Worm (Caenorhabditis elegans) whole organism, midembryonic: Measurements from ENCODE around the gene daf-42.

Experiments
- T22C8.4 ChIP-seq: fragments of 200-800 bp; sonication (Bioruptor generic); IDR thresholded peaks from 2 replicates; pipeline ENCODE4 v1.3.6; 2022; ENCODE audit warnings: missing genetic modification characterization, missing compliant biosample characterization
- cog-1 ChIP-seq: sonication (generic microtip); optimal IDR thresholded peaks from 2 replicates; lab custom pipeline; 2016; ENCODE audit warnings: missing genetic modification characterization, missing compliant biosample characterization
- flt-1 ChIP-seq: fragments of 200-800 bp; sonication (Bioruptor generic); IDR thresholded peaks from 2 replicates; pipeline ENCODE4 v1.3.6; 2022; ENCODE audit warnings: missing genetic modification characterization, missing compliant biosample characterization
- klf-2 ChIP-seq: fragments of 200-800 bp; sonication (Bioruptor generic); conservative IDR thresholded peaks from 2 replicates; pipeline ENCODE4 v1.3.6; 2022; ENCODE audit warnings: missing genetic modification reagents, missing genetic modification characterization, missing compliant biosample characterization
- med-1 ChIP-seq: sonication (generic microtip); optimal IDR thresholded peaks from 2 replicates; lab custom pipeline; 2017; ENCODE audit warnings: missing genetic modification characterization, mild to moderate bottlenecking, missing compliant biosample characterization, antibody characterized with exemption, missing genetic modification reagents; ENCODE audit not compliant: insufficient read depth
- ref-1 ChIP-seq: fragments of 200-800 bp; sonication (Bioruptor generic); conservative IDR thresholded peaks from 2 replicates; pipeline ENCODE4 v1.3.6; 2022; ENCODE audit warnings: missing genetic modification reagents, missing genetic modification characterization, missing compliant biosample characterization
- tab-1 ChIP-seq: fragments of 200-800 bp; sonication (Bioruptor generic); IDR thresholded peaks from 2 replicates; pipeline ENCODE4 v1.3.6; 2022; ENCODE audit warnings: missing genetic modification characterization, missing compliant biosample characterization
- ztf-23 ChIP-seq: fragments of 200-800 bp; sonication (Bioruptor generic); IDR thresholded peaks from 2 replicates; pipeline ENCODE4 v1.3.6; 2022; ENCODE audit warnings: missing genetic modification reagents, missing genetic modification characterization, missing compliant biosample characterization
- ztf-29 ChIP-seq: fragments of 200-800 bp; sonication (Bioruptor generic); IDR thresholded peaks from 2 replicates; pipeline ENCODE4 v1.3.6; 2022; ENCODE audit warnings: missing genetic modification reagents, missing genetic modification characterization, missing compliant biosample characterization

- TF ChIP-seq ztf-29 (no peak), flt-1 (GFP tag; lab: Robert Waterston, UW) (no peak), klf-2 (GFP tag; lab: Robert Waterston, UW) (no peak), tab-1 (no peak), ztf-23 (no peak), T22C8.4 (GFP tag; lab: Robert Waterston, UW) (no peak), cog-1 (tag; lab: Kevin White, UChicago) (no peak), med-1 (no peak), ref-1 (GFP tag; lab: Robert Waterston, UW) (no peak)
Observed at ce11 chrIV:7323904-7324303, 22.7 kb downstream of the daf-42 start.
